ENCODE assay signal across 1 fruit fly cellular context in genomic region chr2L:10697992-10698391, dm6.
A peak's percentile ranks its signal among the peaks of the same experiment; 100 is the strongest.
TF ChIP-seq lines count a peak whose summit lies in the region.

TSS of gene CG7300 (minus strand) at chr2L:10698043.

TF ChIP-seq in whole organism, embryonic, 481 proteins besides CTCF, POLR2A, EP300 and RAD21 (continued from another document and continues in another):
- TF ChIP-seq tap (tag; optimal IDR thresholded peaks at IDR 0.05; lab: Kevin White, UChicago) (peak; percentile 32), Sox102F (GFP tag; optimal IDR thresholded peaks at IDR 0.05; lab: Kevin White, UChicago) (peak; percentile 64), CG16779 (GFP tag; IDR thresholded peaks at IDR 0.05; lab: Robert Waterston, UW) (no peak), bcd (GFP tag; optimal IDR thresholded peaks at IDR 0.05; lab: Kevin White, UChicago) (peak; percentile 58), tx (GFP tag; optimal IDR thresholded peaks at IDR 0.05; lab: Kevin White, UChicago) (no peak), B-H2 (GFP tag; optimal IDR thresholded peaks at IDR 0.05; lab: Kevin White, UChicago) (no peak), Gug (GFP tag; IDR thresholded peaks at IDR 0.05; lab: Robert Waterston, UW) (peak; percentile 44; the same call in 2 of the 4 replicates), Scr (GFP tag; IDR thresholded peaks at IDR 0.05; lab: Robert Waterston, UW; ENCODE audit: partially characterized antibody) (no peak), HLH4C (GFP tag; IDR thresholded peaks at IDR 0.05; lab: Robert Waterston, UW; ENCODE audit: partially characterized antibody) (no peak), NFAT (GFP tag; IDR thresholded peaks at IDR 0.05; lab: Robert Waterston, UW) (peak; percentile 64; the same call in 1 of the 2 replicates), CG32532 (GFP tag; IDR thresholded peaks at IDR 0.05; lab: Robert Waterston, UW) (peak; percentile 84), fd3F (GFP tag; optimal IDR thresholded peaks at IDR 0.05; lab: Kevin White, UChicago) (peak; percentile 54), Fer3 (tag; optimal IDR thresholded peaks at IDR 0.05; lab: Kevin White, UChicago) (peak; percentile 62), CG9932 (GFP tag; IDR thresholded peaks at IDR 0.05; lab: Robert Waterston, UW) (peak; percentile 70), Jarid2 (GFP tag; optimal IDR thresholded peaks at IDR 0.05; lab: Kevin White, UChicago) (no peak), Six4 (GFP tag; optimal IDR thresholded peaks at IDR 0.05; lab: Kevin White, UChicago) (no peak), tna (GFP tag; IDR thresholded peaks at IDR 0.05; lab: Robert Waterston, UW; ENCODE audit: partially characterized antibody) (no peak), Nf-YA (GFP tag; IDR thresholded peaks at IDR 0.05; lab: Robert Waterston, UW) (no peak), CG3163 (GFP tag; optimal IDR thresholded peaks at IDR 0.05; lab: Kevin White, UChicago) (no peak), kay (GFP tag; optimal IDR thresholded peaks at IDR 0.05; lab: Kevin White, UChicago) (no peak), CG12155 (GFP tag; optimal IDR thresholded peaks at IDR 0.05; lab: Kevin White, UChicago) (peak; percentile 53), pros (GFP tag; optimal IDR thresholded peaks at IDR 0.05; lab: Kevin White, UChicago) (no peak), CG2199 (GFP tag; IDR thresholded peaks at IDR 0.05; lab: Robert Waterston, UW) (no peak), CG10431 (GFP tag; optimal IDR thresholded peaks at IDR 0.05; lab: Kevin White, UChicago) (no peak), CG4854 (GFP tag; optimal IDR thresholded peaks at IDR 0.05; lab: Kevin White, UChicago) (peak; percentile 36), B-H1 (GFP tag; IDR thresholded peaks at IDR 0.05; lab: Robert Waterston, UW) (peak; percentile 26; the same call in 1 of the 3 replicates), Dip2 (GFP tag; IDR thresholded peaks at IDR 0.05; lab: Robert Waterston, UW) (no peak), Chrac-16 (GFP tag; optimal IDR thresholded peaks at IDR 0.05; lab: Kevin White, UChicago) (peak; percentile 39), bsh (GFP tag; optimal IDR thresholded peaks at IDR 0.05; lab: Kevin White, UChicago) (peak in 1 of 2 experiments; percentile 73), MBD-R2 (GFP tag; IDR thresholded peaks at IDR 0.05; lab: Robert Waterston, UW) (no peak), HLHmδ (GFP tag; optimal IDR thresholded peaks at IDR 0.05; lab: Kevin White, UChicago) (no peak), CG9817 (tag; optimal IDR thresholded peaks at IDR 0.05; lab: Kevin White, UChicago) (peak; percentile 41), Antp (GFP tag; optimal IDR thresholded peaks at IDR 0.05; lab: Kevin White, UChicago) (no peak), Dad (GFP tag; optimal IDR thresholded peaks at IDR 0.05; lab: Kevin White, UChicago) (peak; percentile 27), pzg (GFP tag; optimal IDR thresholded peaks at IDR 0.05; lab: Kevin White, UChicago) (no peak), sna (GFP tag; IDR thresholded peaks at IDR 0.05; lab: Robert Waterston, UW; ENCODE audit: partially characterized antibody) (no peak), zfh1 (GFP tag; IDR thresholded peaks at IDR 0.05; lab: Robert Waterston, UW) (peak; percentile 50; the same call in 2 of the 3 replicates), grn (GFP tag; optimal IDR thresholded peaks at IDR 0.05; lab: Kevin White, UChicago) (no peak), Spps (tag; optimal IDR thresholded peaks at IDR 0.05; lab: Kevin White, UChicago) (peak; percentile 40), CG14965 (GFP tag; optimal IDR thresholded peaks at IDR 0.05; lab: Kevin White, UChicago; ENCODE audit: borderline replicate concordance) (no peak), repo (GFP tag; optimal IDR thresholded peaks at IDR 0.05; lab: Kevin White, UChicago) (no peak), Max (GFP tag; optimal IDR thresholded peaks at IDR 0.05; lab: Kevin White, UChicago) (peak; percentile 16), CG1603 (tag; optimal IDR thresholded peaks at IDR 0.05; lab: Kevin White, UChicago) (peak; percentile 48), oc (tag; optimal IDR thresholded peaks at IDR 0.05; lab: Kevin White, UChicago) (peak; percentile 39), bigmax (GFP tag; optimal IDR thresholded peaks at IDR 0.05; lab: Kevin White, UChicago) (no peak), CG8924 (tag; optimal IDR thresholded peaks at IDR 0.05; lab: Kevin White, UChicago) (peak; percentile 36), CG18619 (GFP tag; optimal IDR thresholded peaks at IDR 0.05; lab: Kevin White, UChicago) (peak; percentile 23), CG32772 (GFP tag; IDR thresholded peaks at IDR 0.05; lab: Robert Waterston, UW) (peak; percentile 55), Pdp1 (GFP tag; optimal IDR thresholded peaks at IDR 0.05; lab: Kevin White, UChicago) (peak in 1 of 2 experiments; percentile 56), gem (tag; optimal IDR thresholded peaks at IDR 0.05; lab: Kevin White, UChicago) (peak; percentile 77), Lhr (GFP tag; optimal IDR thresholded peaks at IDR 0.05; lab: Kevin White, UChicago) (no peak), NK7.1 (GFP tag; optimal IDR thresholded peaks at IDR 0.05; lab: Kevin White, UChicago) (peak; percentile 12), CG14441 (GFP tag; IDR thresholded peaks at IDR 0.05; lab: Robert Waterston, UW) (peak; percentile 49), sens-2 (GFP tag; IDR thresholded peaks at IDR 0.05; lab: Robert Waterston, UW) (no peak), CG2202 (tag; optimal IDR thresholded peaks at IDR 0.05; lab: Kevin White, UChicago) (no peak), hth (optimal IDR thresholded peaks at IDR 0.05; lab: Kevin White, UChicago) (no peak), Aef1 (GFP tag; IDR thresholded peaks at IDR 0.05; lab: Robert Waterston, UW) (peak; percentile 57; the same call in 2 of the 3 replicates), CG9609 (GFP tag; optimal IDR thresholded peaks at IDR 0.05; lab: Kevin White, UChicago) (peak; percentile 28), H2.0 (GFP tag; IDR thresholded peaks at IDR 0.05; lab: Robert Waterston, UW) (peak; percentile 35; the same call in 1 of the 2 replicates), phol (tag; optimal IDR thresholded peaks at IDR 0.05; lab: Kevin White, UChicago) (peak; percentile 51), CG4730 (GFP tag; IDR thresholded peaks at IDR 0.05; lab: Robert Waterston, UW) (peak; percentile 40; the same call in 1 of the 2 replicates), CG10366 (GFP tag; IDR thresholded peaks at IDR 0.05; lab: Robert Waterston, UW) (peak; percentile 58; the same call in 1 of the 2 replicates), dmrt99B (tag; optimal IDR thresholded peaks at IDR 0.05; lab: Kevin White, UChicago) (peak; percentile 56), BEAF-32 (GFP tag; optimal IDR thresholded peaks at IDR 0.05; lab: Kevin White, UChicago) (no peak), CG30020 (tag; optimal IDR thresholded peaks at IDR 0.05; lab: Kevin White, UChicago) (no peak), CG4820 (GFP tag; optimal IDR thresholded peaks at IDR 0.05; lab: Kevin White, UChicago) (peak; percentile 39), lmd (GFP tag; IDR thresholded peaks at IDR 0.05; lab: Robert Waterston, UW) (peak; percentile 78), CG3838 (GFP tag; optimal IDR thresholded peaks at IDR 0.05; lab: Kevin White, UChicago) (no peak), nom (GFP tag; optimal IDR thresholded peaks at IDR 0.05; lab: Kevin White, UChicago) (no peak), ranshi (GFP tag; IDR thresholded peaks at IDR 0.05; lab: Robert Waterston, UW) (no peak), Fer2 (tag; optimal IDR thresholded peaks at IDR 0.05; lab: Kevin White, UChicago) (no peak), CG17612 (GFP tag; IDR thresholded peaks at IDR 0.05; lab: Robert Waterston, UW) (0 out of 2 replicates have a peak, but pooled peaks have one; percentile 25), Bdp1 (GFP tag; optimal IDR thresholded peaks at IDR 0.05; lab: Kevin White, UChicago) (no peak), prd (optimal IDR thresholded peaks at IDR 0.05; lab: Kevin White, UChicago) (no peak), prd (GFP tag; IDR thresholded peaks at IDR 0.05; lab: Robert Waterston, UW) (peak; percentile 66; the same call in 2 of the 3 replicates), Poxn (GFP tag; IDR thresholded peaks at IDR 0.05; lab: Robert Waterston, UW) (no peak), CG18262 (tag; optimal IDR thresholded peaks at IDR 0.05; lab: Kevin White, UChicago) (peak; percentile 59), ERR (GFP tag; optimal IDR thresholded peaks at IDR 0.05; lab: Kevin White, UChicago) (no peak), Med (GFP tag; lab: Kevin White, UChicago) (peak; percentile 93), klu (GFP tag; IDR thresholded peaks at IDR 0.05; lab: Robert Waterston, UW) (no peak), wor (GFP tag; IDR thresholded peaks at IDR 0.05; lab: Robert Waterston, UW) (no peak), Tbp (GFP tag; optimal IDR thresholded peaks at IDR 0.05; lab: Kevin White, UChicago) (no peak), CG13775 (GFP tag; optimal IDR thresholded peaks at IDR 0.05; lab: Kevin White, UChicago) (no peak), dpn (GFP tag; optimal IDR thresholded peaks at IDR 0.05; lab: Kevin White, UChicago) (peak; percentile 45 to 52), CG13424 (tag; optimal IDR thresholded peaks at IDR 0.05; lab: Kevin White, UChicago) (peak; percentile 40), CG7928 (GFP tag; optimal IDR thresholded peaks at IDR 0.05; lab: Kevin White, UChicago) (peak; percentile 38), kni (GFP tag; optimal IDR thresholded peaks at IDR 0.05; lab: Kevin White, UChicago) (no peak), CG7271 (tag; optimal IDR thresholded peaks at IDR 0.05; lab: Kevin White, UChicago) (no peak), E2f2 (GFP tag; IDR thresholded peaks at IDR 0.05; lab: Robert Waterston, UW) (peak; percentile 30; the same call in 1 of the 2 replicates), Hr78 (GFP tag; optimal IDR thresholded peaks at IDR 0.05; lab: Kevin White, UChicago) (no peak), zf30C (GFP tag; optimal IDR thresholded peaks at IDR 0.05; lab: Kevin White, UChicago) (no peak), Hr51 (GFP tag; optimal IDR thresholded peaks at IDR 0.05; lab: Kevin White, UChicago) (peak; percentile 6 to 40), E2f1 (GFP tag; IDR thresholded peaks at IDR 0.05; lab: Robert Waterston, UW) (peak; percentile 41; the same call in 1 of the 2 replicates), BtbVII (GFP tag; optimal IDR thresholded peaks at IDR 0.05; lab: Kevin White, UChicago) (peak; percentile 5), cg (GFP tag; optimal IDR thresholded peaks at IDR 0.05; lab: Kevin White, UChicago) (no peak), CG11723 (GFP tag; optimal IDR thresholded peaks at IDR 0.05; lab: Kevin White, UChicago) (no peak), Dip3 (GFP tag; optimal IDR thresholded peaks at IDR 0.05; lab: Kevin White, UChicago) (peak; percentile 57), Lim3 (GFP tag; IDR thresholded peaks at IDR 0.05; lab: Robert Waterston, UW) (no peak), disco-r (GFP tag; optimal IDR thresholded peaks at IDR 0.05; lab: Kevin White, UChicago) (no peak), zen (tag; optimal IDR thresholded peaks at IDR 0.05; lab: Kevin White, UChicago) (no peak), ro (GFP tag; IDR thresholded peaks at IDR 0.05; lab: Robert Waterston, UW) (no peak), al (GFP tag; IDR thresholded peaks at IDR 0.05; lab: Robert Waterston, UW) (peak; percentile 73), MTF-1 (GFP tag; optimal IDR thresholded peaks at IDR 0.05; lab: Kevin White, UChicago; ENCODE audit: borderline replicate concordance) (no peak), CG10209 (GFP tag; optimal IDR thresholded peaks at IDR 0.05; lab: Kevin White, UChicago) (peak; percentile 31), CG42726 (GFP tag; IDR thresholded peaks at IDR 0.05; lab: Robert Waterston, UW; ENCODE audit: partially characterized antibody) (no peak), CG17829 (tag; optimal IDR thresholded peaks at IDR 0.05; lab: Kevin White, UChicago) (peak; percentile 17), CG12071 (GFP tag; optimal IDR thresholded peaks at IDR 0.05; lab: Kevin White, UChicago) (peak; percentile 37), tin (GFP tag; optimal IDR thresholded peaks at IDR 0.05; lab: Kevin White, UChicago) (peak; percentile 50), CG18011 (GFP tag; optimal IDR thresholded peaks at IDR 0.05; lab: Kevin White, UChicago) (no peak), NfI (GFP tag; optimal IDR thresholded peaks at IDR 0.05; lab: Kevin White, UChicago) (peak; percentile 46), Ada2b (GFP tag; IDR thresholded peaks at IDR 0.05; lab: Robert Waterston, UW) (no peak), Elba2 (GFP tag; optimal IDR thresholded peaks at IDR 0.05; lab: Kevin White, UChicago) (no peak), CG15601 (tag; optimal IDR thresholded peaks at IDR 0.05; lab: Kevin White, UChicago) (peak; percentile 8), exex (tag; optimal IDR thresholded peaks at IDR 0.05; lab: Kevin White, UChicago) (no peak), Bteb2 (GFP tag; optimal IDR thresholded peaks at IDR 0.05; lab: Kevin White, UChicago) (peak; percentile 68), ind (GFP tag; optimal IDR thresholded peaks at IDR 0.05; lab: Kevin White, UChicago) (peak; percentile 63), Ravus (GFP tag; IDR thresholded peaks at IDR 0.05; lab: Robert Waterston, UW) (peak; percentile 26; the same call in 1 of the 2 replicates), Abd-B (GFP tag; optimal IDR thresholded peaks at IDR 0.05; lab: Kevin White, UChicago) (peak; percentile 20), her (GFP tag; optimal IDR thresholded peaks at IDR 0.05; lab: Kevin White, UChicago) (peak; percentile 45), CG33213 (GFP tag; optimal IDR thresholded peaks at IDR 0.05; lab: Kevin White, UChicago) (peak; percentile 35), CG6272 (GFP tag; IDR thresholded peaks at IDR 0.05; lab: Robert Waterston, UW) (peak; percentile 38; the same call in 1 of the 2 replicates), D19A (tag; optimal IDR thresholded peaks at IDR 0.05; lab: Kevin White, UChicago) (no peak), CG1233 (GFP tag; optimal IDR thresholded peaks at IDR 0.05; lab: Kevin White, UChicago) (peak; percentile 52), slou (GFP tag; optimal IDR thresholded peaks at IDR 0.05; lab: Kevin White, UChicago) (peak; percentile 21), Adf1 (GFP tag; IDR thresholded peaks at IDR 0.05; lab: Robert Waterston, UW) (0 out of 2 replicates have a peak, but pooled peaks have one; percentile 30), Dfd (GFP tag; optimal IDR thresholded peaks at IDR 0.05; lab: Kevin White, UChicago) (no peak), CG13624 (GFP tag; optimal IDR thresholded peaks at IDR 0.05; lab: Kevin White, UChicago) (peak; percentile 68), CG4360 (GFP tag; IDR thresholded peaks at IDR 0.05; lab: Robert Waterston, UW) (no peak), vfl (GFP tag; optimal IDR thresholded peaks at IDR 0.05; lab: Kevin White, UChicago) (no peak), cas (GFP tag; IDR thresholded peaks at IDR 0.05; lab: Robert Waterston, UW) (no peak), p53 (GFP tag; optimal IDR thresholded peaks at IDR 0.05; lab: Kevin White, UChicago) (no peak), inv (GFP tag; IDR thresholded peaks at IDR 0.05; lab: Robert Waterston, UW; ENCODE audit: partially characterized antibody) (no peak)
